Fruit fly (Drosophila melanogaster): ENCODE measurements around the gene nAChRbeta2.

The nAChRbeta2 gene

dm6 chr3R:24555150-24555549 lies 40.2 kb upstream of the nAChRbeta2 start (continued):
- TF ChIP-seq CG7963 (GFP tag; IDR thresholded peaks at IDR 0.05; ENCODE audit: partially characterized antibody) (peak; percentile 50; the same call in 1 of the 3 replicates), CG9609 (GFP tag; optimal IDR thresholded peaks at IDR 0.05) (no peak), Scr (GFP tag; IDR thresholded peaks at IDR 0.05; ENCODE audit: partially characterized antibody) (peak; percentile 62), Atf-2 (GFP tag; optimal IDR thresholded peaks at IDR 0.05) (no peak), CG16863 (GFP tag; optimal IDR thresholded peaks at IDR 0.05) (no peak), NC2β (GFP tag; optimal IDR thresholded peaks at IDR 0.05) (no peak), GATAe (GFP tag; conservative IDR thresholded peaks at IDR 0.05) (no peak), Oli (tag; optimal IDR thresholded peaks at IDR 0.05) (no peak), CG6765 (GFP tag; optimal IDR thresholded peaks at IDR 0.05) (no peak), CG14860 (GFP tag; IDR thresholded peaks at IDR 0.05; ENCODE audit: partially characterized antibody) (peak; percentile 58; the same call in 1 of the 3 replicates), mld (GFP tag; IDR thresholded peaks at IDR 0.05; ENCODE audit: partially characterized antibody) (peak; percentile 83; the same call in 2 of the 3 replicates), vnd (GFP tag; IDR thresholded peaks at IDR 0.05; ENCODE audit: partially characterized antibody) (peak; percentile 25; the same call in 1 of the 3 replicates), chn (GFP tag; optimal IDR thresholded peaks at IDR 0.05) (no peak), CG15269 (tag; optimal IDR thresholded peaks at IDR 0.05) (no peak), Rfx (GFP tag; IDR thresholded peaks at IDR 0.05) (no peak), tin (GFP tag; optimal IDR thresholded peaks at IDR 0.05) (no peak), hth (optimal IDR thresholded peaks at IDR 0.05) (no peak), Taf1 (GFP tag; IDR thresholded peaks at IDR 0.05) (no peak), ATbp (GFP tag; optimal IDR thresholded peaks at IDR 0.05) (no peak), Dref (GFP tag; IDR thresholded peaks at IDR 0.05) (no peak), shn (GFP tag; optimal IDR thresholded peaks at IDR 0.05) (no peak), CG17385 (GFP tag; optimal IDR thresholded peaks at IDR 0.05) (no peak), Rx (GFP tag; IDR thresholded peaks at IDR 0.05) (no peak), E2f2 (GFP tag; IDR thresholded peaks at IDR 0.05) (no peak), CG6791 (GFP tag; IDR thresholded peaks at IDR 0.05; ENCODE audit: partially characterized antibody) (peak; percentile 82), Bgb (GFP tag; IDR thresholded peaks at IDR 0.05; ENCODE audit: partially characterized antibody) (peak; percentile 59), CG42726 (GFP tag; IDR thresholded peaks at IDR 0.05; ENCODE audit: partially characterized antibody) (peak; percentile 73; the same call in 1 of the 2 replicates), CG16779 (GFP tag; IDR thresholded peaks at IDR 0.05) (no peak), zen (tag; optimal IDR thresholded peaks at IDR 0.05) (no peak), eyg (GFP tag; optimal IDR thresholded peaks at IDR 0.05) (no peak)

dm6 chr3R:24550802-24551391 lies 36.0 kb upstream of the nAChRbeta2 start:
- TF ChIP-seq unpg (GFP tag; optimal IDR thresholded peaks at IDR 0.05) = no peak
- peak; percentile 39 for TF ChIP-seq sens (GFP tag)
- TF ChIP-seq sd (tag; optimal IDR thresholded peaks at IDR 0.05) = peak; percentile 86
- TF ChIP-seq CG12769 (tag; optimal IDR thresholded peaks at IDR 0.05) = peak; percentile 34
- TF ChIP-seq CG17186 (GFP tag; optimal IDR thresholded peaks at IDR 0.05) = no peak
- no peak for TF ChIP-seq dimm (GFP tag; IDR thresholded peaks at IDR 0.05)
- TF ChIP-seq Atf6 (GFP tag; IDR thresholded peaks at IDR 0.05) = 0 out of 2 replicates have a peak, but pooled peaks have one; percentile 23
- TF ChIP-seq scrt (GFP tag; optimal IDR thresholded peaks at IDR 0.05) = peak; percentile 50
- 0 out of 4 replicates have a peak, but pooled peaks have one; percentile 68 for TF ChIP-seq chinmo (GFP tag; IDR thresholded peaks at IDR 0.05; ENCODE audit: partially characterized antibody)
